Fruit fly (Drosophila melanogaster) whole organism: ENCODE data around the gene Cpr65Aw.

Source experiments
- pan ChIP-seq: fragments of >200 bp; optimal IDR thresholded peaks from 2 replicates; lab custom pipeline; 2017
- psq ChIP-seq: fragments of >200 bp; optimal IDR thresholded peaks from 2 replicates; lab custom pipeline; 2017
- usp ChIP-seq: fragments of >200 bp; optimal IDR thresholded peaks from 2 replicates; lab custom pipeline; 2017; ENCODE audit warnings: missing biosample characterization, missing genetic modification characterization, mixed read lengths

- TF ChIP-seq usp (GFP tag; lab: Kevin White, UChicago) = no peak
- TF ChIP-seq pan (lab: Kevin White, UChicago) = no peak
- TF ChIP-seq psq (lab: Kevin White, UChicago) = no peak
Observed at dm6 chr3L:6111458-6111857, 30.8 kb downstream of the Cpr65Aw start.
